Worm (Caenorhabditis elegans) whole organism, L1 larva: ENCODE measurements around the gene ddo-3.

Experiments
- C04F5.9 ChIP-seq: sonication (generic microtip); optimal IDR thresholded peaks from 2 replicates; lab custom pipeline; 2016; ENCODE audit warnings: missing genetic modification characterization, missing compliant biosample characterization
- C34B4.2 ChIP-seq: sonication (generic microtip); optimal IDR thresholded peaks from 2 replicates; lab custom pipeline; 2017; ENCODE audit warnings: mild to moderate bottlenecking, missing genetic modification characterization, missing compliant biosample characterization
- F16B12.6 ChIP-seq: fragments of 150-350 bp; optimal IDR thresholded peaks from 2 replicates; lab custom pipeline; 2014; ENCODE audit warnings: missing biosample characterization, missing genetic modification characterization
- Y116A8C.19 ChIP-seq: sonication (generic microtip); optimal IDR thresholded peaks from 2 replicates; lab custom pipeline; 2016; ENCODE audit warnings: missing compliant biosample characterization, missing genetic modification characterization, borderline replicate concordance
- alr-1 ChIP-seq: fragments of 200-800 bp; sonication (Bioruptor generic); optimal IDR thresholded peaks from 2 replicates; lab custom pipeline; 2018; ENCODE audit warnings: borderline replicate concordance, mild to moderate bottlenecking, missing genetic modification characterization, missing compliant biosample characterization
- blmp-1 ChIP-seq: fragments of 150-350 bp; optimal IDR thresholded peaks from 2 replicates; lab custom pipeline; 2014; ENCODE audit warnings: missing biosample characterization, missing genetic modification characterization
- ceh-82 ChIP-seq, 3 experiments: fragments of 150-350 bp in 1 of 3; sonication (generic microtip) in 2 of 3; optimal IDR thresholded peaks; 2 replicates each; lab custom pipeline; 2014 to 2017; ENCODE audit warnings: missing biosample characterization in 3 of 3, missing genetic modification characterization in 3 of 3
- ceh-88 ChIP-seq: fragments of 200-800 bp; sonication (Bioruptor generic); IDR thresholded peaks from 2 replicates; pipeline ENCODE4 v1.3.6; 2022; ENCODE audit warnings: missing genetic modification characterization, missing compliant biosample characterization
- efl-1 ChIP-seq, 4 experiments: fragments of 150-350 bp; optimal IDR thresholded peaks in 3 of 4; peaks in 1 of 4; 1 replicate in 1 of 4; 2 replicates in 3 of 4; lab custom pipeline; 2014; ENCODE audit warnings: missing biosample characterization in 2 of 4, missing genetic modification characterization in 2 of 4, missing genetic modification reagents in 2 of 4
- efl-3 ChIP-seq: fragments of 200-800 bp; sonication (Bioruptor generic); optimal IDR thresholded peaks from 2 replicates; lab custom pipeline; 2018; ENCODE audit warnings: mild to moderate bottlenecking, missing genetic modification characterization, missing compliant biosample characterization
- egl-13 ChIP-seq: sonication (generic microtip); optimal IDR thresholded peaks from 2 replicates; lab custom pipeline; 2016; ENCODE audit warnings: missing genotype, missing genetic modification reagents, missing genetic modification characterization, missing compliant biosample characterization
- egl-27 ChIP-seq, 2 experiments: fragments of 150-350 bp in 1 of 2; sonication (generic microtip); optimal IDR thresholded peaks; 3 replicates each; lab custom pipeline; 2017 to 2018; ENCODE audit warnings: missing biosample characterization in 2 of 2, missing genetic modification characterization in 2 of 2, missing genetic modification reagents in 2 of 2
- elt-2 ChIP-seq: sonication (generic microtip); optimal IDR thresholded peaks from 2 replicates; lab custom pipeline; 2016; ENCODE audit warnings: missing genetic modification characterization, mild to moderate bottlenecking, inconsistent platforms, missing compliant biosample characterization, missing genetic modification reagents
- hlh-4 ChIP-seq: sonication (generic microtip); optimal IDR thresholded peaks from 2 replicates; lab custom pipeline; 2016; ENCODE audit warnings: mild to moderate bottlenecking, missing genetic modification characterization, missing compliant biosample characterization
- hpl-2 ChIP-seq: fragments of 150-350 bp; optimal IDR thresholded peaks from 2 replicates; lab custom pipeline; 2014; ENCODE audit warnings: missing biosample characterization, missing genetic modification reagents, missing genetic modification characterization
- irx-1 ChIP-seq: sonication (generic microtip); optimal IDR thresholded peaks from 2 replicates; lab custom pipeline; 2016; ENCODE audit warnings: missing genetic modification characterization, missing compliant biosample characterization
- isw-1 ChIP-seq: fragments of 200-800 bp; sonication (Bioruptor generic); IDR thresholded peaks from 2 replicates; pipeline ENCODE4 v1.3.6; 2022; ENCODE audit warnings: missing genetic modification characterization, missing compliant biosample characterization
- lin-13 ChIP-seq: fragments of 150-350 bp; optimal IDR thresholded peaks from 2 replicates; lab custom pipeline; 2014; ENCODE audit warnings: missing biosample characterization, missing genetic modification reagents, missing genetic modification characterization
- lin-15B ChIP-seq: fragments of 150-350 bp; sonication (generic microtip); optimal IDR thresholded peaks from 3 replicates; lab custom pipeline; 2014; ENCODE audit warnings: missing biosample characterization, missing genetic modification characterization
- lin-35 ChIP-seq, 2 experiments: fragments of 150-350 bp; optimal IDR thresholded peaks; 2 replicates each; lab custom pipeline; 2014; ENCODE audit warnings: missing biosample characterization in 2 of 2, missing genetic modification characterization in 2 of 2, missing genetic modification reagents in 2 of 2
- lin-39 ChIP-seq: fragments of 150-350 bp; optimal IDR thresholded peaks from 2 replicates; lab custom pipeline; 2014; ENCODE audit warnings: missing biosample characterization, missing genetic modification reagents, missing genetic modification characterization
- mdl-1 ChIP-seq, 2 experiments: fragments of 150-350 bp; optimal IDR thresholded peaks; 2 replicates each; lab custom pipeline; 2014 to 2017; ENCODE audit warnings: missing biosample characterization in 2 of 2, missing genetic modification characterization in 2 of 2, inconsistent platforms in 1 of 2
- mef-2 ChIP-seq: fragments of 150-350 bp; optimal IDR thresholded peaks from 2 replicates; lab custom pipeline; 2014; ENCODE audit warnings: missing biosample characterization, missing genetic modification characterization
- mep-1 ChIP-seq: fragments of 150-350 bp; optimal IDR thresholded peaks from 2 replicates; lab custom pipeline; 2014; ENCODE audit warnings: missing biosample characterization, missing genetic modification characterization
- nhr-12 ChIP-seq: sonication (generic microtip); optimal IDR thresholded peaks from 2 replicates; lab custom pipeline; 2017; ENCODE audit warnings: missing biosample characterization, missing genetic modification characterization
- nhr-20 ChIP-seq: sonication (generic microtip); optimal IDR thresholded peaks from 2 replicates; lab custom pipeline; 2016; ENCODE audit warnings: mild to moderate bottlenecking, missing genetic modification characterization, missing compliant biosample characterization
- nhr-28 ChIP-seq: fragments of 150-350 bp; optimal IDR thresholded peaks from 2 replicates; lab custom pipeline; 2014; ENCODE audit warnings: missing biosample characterization, missing genetic modification characterization
- nhr-47 ChIP-seq: sonication (generic microtip); optimal IDR thresholded peaks from 2 replicates; lab custom pipeline; 2016; ENCODE audit warnings: mild to moderate bottlenecking, missing genetic modification characterization, moderate library complexity, missing compliant biosample characterization
- nhr-77 ChIP-seq: fragments of 150-350 bp; optimal IDR thresholded peaks from 2 replicates; lab custom pipeline; 2014; ENCODE audit warnings: missing biosample characterization, missing genetic modification characterization
- nhr-84 ChIP-seq: sonication (generic microtip); optimal IDR thresholded peaks from 2 replicates; lab custom pipeline; 2017; ENCODE audit warnings: missing biosample characterization, missing genetic modification characterization
- nhr-85 ChIP-seq: sonication (generic microtip); peaks from one replicate; lab custom pipeline; 2016; ENCODE audit warnings: missing genetic modification characterization, inconsistent platforms, missing compliant biosample characterization
- nhr-90 ChIP-seq: sonication (generic microtip); optimal IDR thresholded peaks from 2 replicates; lab custom pipeline; 2016; ENCODE audit warnings: mild to moderate bottlenecking, missing genetic modification characterization, missing compliant biosample characterization; ENCODE audit not compliant: poor library complexity
- pqm-1 ChIP-seq: sonication (generic microtip); optimal IDR thresholded peaks from 3 replicates; lab custom pipeline; 2017; ENCODE audit warnings: missing biosample characterization, missing genetic modification characterization
- skn-1 ChIP-seq: fragments of 150-350 bp; optimal IDR thresholded peaks from 2 replicates; lab custom pipeline; 2014; ENCODE audit warnings: missing biosample characterization, missing genetic modification characterization
- snu-23 ChIP-seq: sonication (generic microtip); optimal IDR thresholded peaks from 2 replicates; lab custom pipeline; 2016; ENCODE audit warnings: missing genetic modification characterization, missing compliant biosample characterization
- sox-4 ChIP-seq: sonication (generic microtip); optimal IDR thresholded peaks from 2 replicates; lab custom pipeline; 2016; ENCODE audit warnings: missing genetic modification characterization, missing compliant biosample characterization
- sptf-1 ChIP-seq: fragments of 150-350 bp; optimal IDR thresholded peaks from 2 replicates; lab custom pipeline; 2014; ENCODE audit warnings: missing biosample characterization, missing genetic modification characterization
- sup-37 ChIP-seq: fragments of 200-800 bp; sonication (Bioruptor generic); optimal IDR thresholded peaks from 2 replicates; lab custom pipeline; 2018; ENCODE audit warnings: mild to moderate bottlenecking, missing genetic modification characterization, missing compliant biosample characterization
- swsn-7 ChIP-seq: sonication (generic microtip); optimal IDR thresholded peaks from 2 replicates; lab custom pipeline; 2016; ENCODE audit warnings: missing genetic modification characterization, missing compliant biosample characterization
- tbx-2 ChIP-seq: sonication (generic microtip); optimal IDR thresholded peaks from 2 replicates; lab custom pipeline; 2016; ENCODE audit warnings: missing genetic modification characterization, missing compliant biosample characterization
- unc-62 ChIP-seq: fragments of 150-350 bp; optimal IDR thresholded peaks from 2 replicates; lab custom pipeline; 2014; ENCODE audit warnings: missing biosample characterization, missing genetic modification reagents, missing genetic modification characterization
- unc-86 ChIP-seq: sonication (generic microtip); optimal IDR thresholded peaks from 2 replicates; lab custom pipeline; 2016; ENCODE audit warnings: missing genetic modification characterization, missing compliant biosample characterization
- unc-98 ChIP-seq: fragments of 200-800 bp; sonication (Bioruptor generic); IDR thresholded peaks from 2 replicates; pipeline ENCODE4 v1.3.6; 2022; ENCODE audit warnings: missing genetic modification characterization, missing compliant biosample characterization
- vab-15 ChIP-seq: sonication (generic microtip); optimal IDR thresholded peaks from 2 replicates; lab custom pipeline; 2017; ENCODE audit warnings: missing genotype, mild to moderate bottlenecking, missing genetic modification characterization, missing compliant biosample characterization
- xbp-1 ChIP-seq: sonication (generic microtip); optimal IDR thresholded peaks from 2 replicates; lab custom pipeline; 2016; ENCODE audit warnings: missing genetic modification characterization, missing compliant biosample characterization
- zag-1 ChIP-seq: fragments of 150-350 bp; optimal IDR thresholded peaks from 2 replicates; lab custom pipeline; 2014; ENCODE audit warnings: missing biosample characterization, missing genetic modification characterization
- zip-4 ChIP-seq: fragments of 200-800 bp; sonication (Bioruptor generic); optimal IDR thresholded peaks from 2 replicates; lab custom pipeline; 2018; ENCODE audit warnings: mild to moderate bottlenecking, missing genetic modification characterization, moderate library complexity, missing compliant biosample characterization
- ztf-11 ChIP-seq, 2 experiments: sonication (generic microtip); optimal IDR thresholded peaks; 2 replicates each; lab custom pipeline; 2016 to 2017; ENCODE audit warnings: missing genetic modification characterization in 2 of 2, missing biosample characterization in 1 of 2, missing compliant biosample characterization in 1 of 2

ddo-3 gene

DNA sequence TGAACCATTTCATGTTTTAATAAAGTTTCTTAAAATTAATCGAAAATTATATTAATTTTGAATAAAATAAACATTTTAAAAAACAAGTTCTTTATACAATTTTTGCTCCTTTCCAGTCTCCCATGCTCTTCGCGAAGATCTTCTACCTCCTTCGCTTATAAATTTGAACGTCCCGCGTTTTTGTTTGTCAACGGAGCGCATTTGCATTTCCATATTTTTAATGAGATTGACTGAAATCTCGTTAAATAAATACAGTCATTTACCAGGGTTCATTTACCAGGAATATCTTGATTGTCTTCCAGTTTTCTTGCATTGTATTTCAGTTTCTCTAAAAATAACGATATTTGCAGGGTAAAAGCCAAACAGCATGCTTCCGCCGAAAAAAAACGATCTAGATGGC is 27.4 kb downstream of the ddo-3 start, which contains the start of gene cmtr-2 (continued):
- TF ChIP-seq mep-1 (tag; lab: Kevin White, UChicago) (peak; percentile 66), efl-3 (GFP tag; lab: Kevin White, UChicago) (no peak), nhr-90 (tag; lab: Kevin White, UChicago) (peak; percentile 55), xbp-1 (tag; lab: Kevin White, UChicago) (peak; percentile 39), elt-2 (tag; lab: Kevin White, UChicago) (no peak), zip-4 (GFP tag; lab: Kevin White, UChicago) (no peak), lin-35 (GFP tag; optimal IDR thresholded peaks at IDR 0.05; lab: Kevin White, UChicago) (peak; percentile 92 to 97), unc-62 (GFP tag; lab: Kevin White, UChicago) (no peak), nhr-85 (tag; lab: Kevin White, UChicago) (no peak), egl-13 (tag; lab: Kevin White, UChicago) (no peak), hpl-2 (GFP tag; lab: Kevin White, UChicago) (no peak), ceh-82 (tag; optimal IDR thresholded peaks at IDR 0.05; lab: Kevin White, UChicago) (peak; percentile 6 to 22 (median 16)), C04F5.9 (no peak), unc-98 (GFP tag; lab: Robert Waterston, UW) (no peak), irx-1 (tag; lab: Kevin White, UChicago) (peak; percentile 4), mdl-1 (tag; optimal IDR thresholded peaks at IDR 0.05; lab: Kevin White, UChicago) (peak in 1 of 2 experiments; percentile 1), blmp-1 (peak; percentile 34), nhr-77 (tag; lab: Kevin White, UChicago) (peak; percentile 24), sup-37 (GFP tag; lab: Kevin White, UChicago) (no peak), lin-15B (tag; lab: Kevin White, UChicago) (peak; percentile 40), unc-86 (tag; lab: Kevin White, UChicago) (peak; percentile 10), alr-1 (tag; lab: Kevin White, UChicago) (no peak), nhr-12 (no peak), isw-1 (no peak), lin-13 (GFP tag; lab: Kevin White, UChicago) (peak; percentile 36), sox-4 (tag; lab: Kevin White, UChicago) (no peak), snu-23 (peak; percentile 41), nhr-47 (tag; lab: Kevin White, UChicago) (peak; percentile 63), Y116A8C.19 (no peak)

ce11 chrIII:6619952-6620351 is 32.3 kb downstream of the ddo-3 start, which contains the start of gene C13B9.2:
Gene C13B9.2, plus strand, starts transcription at chrIII:6620252.
- TF ChIP-seq nhr-85 (tag; lab: Kevin White, UChicago), result no peak
- TF ChIP-seq ceh-88 (GFP tag; lab: Robert Waterston, UW), result no peak
- no peak for TF ChIP-seq egl-27 (tag; optimal IDR thresholded peaks at IDR 0.05; lab: Kevin White, UChicago)
- TF ChIP-seq zag-1 (tag; lab: Kevin White, UChicago), result no peak
- no peak for TF ChIP-seq sptf-1 (tag; lab: Kevin White, UChicago)
- no peak for TF ChIP-seq hpl-2 (GFP tag; lab: Kevin White, UChicago)
- no peak for TF ChIP-seq tbx-2 (tag; lab: Kevin White, UChicago)
- TF ChIP-seq vab-15 (tag; lab: Kevin White, UChicago), result no peak
- no peak for TF ChIP-seq Y116A8C.19
- no peak for TF ChIP-seq skn-1 (tag; lab: Kevin White, UChicago)
- TF ChIP-seq efl-1 (optimal IDR thresholded peaks at IDR 0.05; lab: Kevin White, UChicago), result no peak
- TF ChIP-seq efl-1 (GFP tag; optimal IDR thresholded peaks at IDR 0.05 in 1 of 2; lab: Kevin White, UChicago), result no peak
- TF ChIP-seq elt-2 (tag; lab: Kevin White, UChicago), result no peak

DNA sequence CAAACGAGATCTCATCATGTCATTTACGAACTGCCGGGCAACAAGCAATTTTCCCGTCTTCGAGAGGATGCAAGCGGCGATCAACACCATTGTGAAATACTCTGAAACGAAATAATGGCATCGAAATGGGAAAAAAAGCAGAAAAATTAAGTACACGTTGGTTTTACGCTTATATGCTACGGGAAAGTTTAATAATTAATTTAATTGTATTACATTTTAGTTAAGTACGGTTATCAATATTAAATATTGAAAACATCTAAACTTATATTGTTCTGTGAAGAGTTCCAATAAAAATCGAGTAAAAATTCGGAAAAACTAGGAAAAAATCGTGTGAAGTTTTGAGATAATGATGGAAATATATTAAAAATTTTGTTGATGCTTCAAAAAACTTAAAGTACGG is 37.2 kb downstream of the ddo-3 start, which contains the start of gene copd-1:
Gene copd-1 (minus strand): TSS at position 101 of the 400 bp plus-strand sequence.
- TF ChIP-seq nhr-28 (tag; lab: Kevin White, UChicago), result no peak
- no peak for TF ChIP-seq blmp-1
- no peak for TF ChIP-seq skn-1 (tag; lab: Kevin White, UChicago)
- no peak for TF ChIP-seq C34B4.2
- no peak for TF ChIP-seq C04F5.9
- no peak for TF ChIP-seq ztf-11 (tag; optimal IDR thresholded peaks at IDR 0.05; lab: Kevin White, UChicago)
- TF ChIP-seq snu-23, result no peak
- no peak for TF ChIP-seq nhr-84
- no peak for TF ChIP-seq hpl-2 (GFP tag; lab: Kevin White, UChicago)
- TF ChIP-seq swsn-7 (tag; lab: Kevin White, UChicago), result no peak
- TF ChIP-seq hlh-4 (tag; lab: Kevin White, UChicago), result no peak
- no peak for TF ChIP-seq ceh-82 (tag; optimal IDR thresholded peaks at IDR 0.05; lab: Kevin White, UChicago)
- TF ChIP-seq lin-35 (GFP tag; optimal IDR thresholded peaks at IDR 0.05; lab: Kevin White, UChicago), result no peak
- TF ChIP-seq nhr-20 (tag; lab: Kevin White, UChicago), result no peak
- no peak for TF ChIP-seq lin-39
- no peak for TF ChIP-seq efl-1 (optimal IDR thresholded peaks at IDR 0.05; lab: Kevin White, UChicago)
- no peak for TF ChIP-seq efl-1 (GFP tag; optimal IDR thresholded peaks at IDR 0.05 in 1 of 2; lab: Kevin White, UChicago)
- TF ChIP-seq F16B12.6 (tag; lab: Kevin White, UChicago), result no peak
- no peak for TF ChIP-seq pqm-1 (tag; lab: Kevin White, UChicago)
- no peak for TF ChIP-seq mef-2 (tag; lab: Kevin White, UChicago)
- TF ChIP-seq zip-4 (GFP tag; lab: Kevin White, UChicago), result no peak
